Worm (Caenorhabditis elegans): ENCODE data around the gene srh-122.
"Not testable (repeated sequence)": the region's sequence is repeated elsewhere in the genome, so short reads cannot be mapped to it uniquely, and the experiment has no call there.

Gene srh-122

DNA sequence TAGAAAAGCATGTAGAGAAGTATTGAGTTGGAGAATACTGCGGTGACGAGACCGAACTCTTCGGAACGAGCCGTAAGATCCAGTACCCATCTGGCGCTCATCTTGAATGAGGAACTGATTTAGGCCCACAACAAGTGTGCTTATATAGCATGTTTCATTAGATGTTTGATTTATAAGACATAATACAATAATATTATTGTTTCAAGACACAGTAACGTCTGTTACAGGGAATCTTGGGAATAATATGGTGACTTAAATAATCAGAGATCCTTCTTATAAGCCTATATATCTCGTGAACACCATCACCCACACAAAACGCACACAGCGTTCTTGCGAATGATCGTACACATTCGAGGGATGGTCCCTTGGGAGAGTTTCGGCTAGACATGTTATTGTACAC is 5.9 kb upstream of the srh-122 start, which contains the start of gene str-88:
Gene str-88, minus strand, starts transcription at position 101 of the 400 bp plus-strand sequence.
- TF ChIP-seq klf-2 (GFP tag; conservative IDR thresholded peaks at IDR 0.05): no peak
- TF ChIP-seq cog-1 (tag; optimal IDR thresholded peaks at IDR 0.05): no peak
- no peak for TF ChIP-seq ref-1 (GFP tag; conservative IDR thresholded peaks at IDR 0.05)
- TF ChIP-seq T22C8.4 (GFP tag; IDR thresholded peaks at IDR 0.05): no peak
- TF ChIP-seq flt-1 (GFP tag; IDR thresholded peaks at IDR 0.05): no peak
- no peak for TF ChIP-seq med-1 (GFP tag; optimal IDR thresholded peaks at IDR 0.05; ENCODE audit: insufficient read depth)
- no peak for TF ChIP-seq ztf-29 (GFP tag; IDR thresholded peaks at IDR 0.05)
- no peak for TF ChIP-seq ztf-23 (GFP tag; IDR thresholded peaks at IDR 0.05)
- TF ChIP-seq tab-1 (GFP tag; IDR thresholded peaks at IDR 0.05): no peak

DNA sequence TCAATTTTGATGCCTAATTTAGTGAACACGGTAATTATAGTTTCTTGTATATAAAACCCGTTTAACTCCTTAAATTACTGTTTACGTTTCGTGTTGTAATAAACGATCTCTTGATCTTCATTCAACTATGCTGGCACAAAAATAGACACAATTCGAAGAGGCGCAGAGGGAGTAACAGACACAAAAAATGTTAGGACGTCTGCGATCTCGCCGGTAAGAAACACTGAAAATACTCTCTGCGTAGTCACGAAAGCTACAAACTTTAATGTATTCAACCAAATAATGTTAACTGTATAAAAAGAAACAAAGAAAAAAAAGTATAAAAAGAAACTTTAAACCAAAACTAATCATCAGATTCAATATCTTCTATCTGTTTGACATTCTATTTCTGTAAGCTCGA is 3.1 kb upstream of the srh-122 start, which contains the start of gene dhs-23:
Gene dhs-23, plus strand, starts transcription at position 363 of the 400 bp plus-strand sequence.
- TF ChIP-seq ztf-23 (GFP tag; IDR thresholded peaks at IDR 0.05): no peak
- TF ChIP-seq klf-2 (GFP tag; conservative IDR thresholded peaks at IDR 0.05): no peak
- no peak for TF ChIP-seq ztf-29 (GFP tag; IDR thresholded peaks at IDR 0.05)
- no peak for TF ChIP-seq ref-1 (GFP tag; conservative IDR thresholded peaks at IDR 0.05)
- no peak for TF ChIP-seq tab-1 (GFP tag; IDR thresholded peaks at IDR 0.05)
- TF ChIP-seq med-1 (GFP tag; optimal IDR thresholded peaks at IDR 0.05; ENCODE audit: insufficient read depth): no peak
- TF ChIP-seq flt-1 (GFP tag; IDR thresholded peaks at IDR 0.05): no peak
- no peak for TF ChIP-seq T22C8.4 (GFP tag; IDR thresholded peaks at IDR 0.05)
- TF ChIP-seq cog-1 (tag; optimal IDR thresholded peaks at IDR 0.05): no peak

DNA sequence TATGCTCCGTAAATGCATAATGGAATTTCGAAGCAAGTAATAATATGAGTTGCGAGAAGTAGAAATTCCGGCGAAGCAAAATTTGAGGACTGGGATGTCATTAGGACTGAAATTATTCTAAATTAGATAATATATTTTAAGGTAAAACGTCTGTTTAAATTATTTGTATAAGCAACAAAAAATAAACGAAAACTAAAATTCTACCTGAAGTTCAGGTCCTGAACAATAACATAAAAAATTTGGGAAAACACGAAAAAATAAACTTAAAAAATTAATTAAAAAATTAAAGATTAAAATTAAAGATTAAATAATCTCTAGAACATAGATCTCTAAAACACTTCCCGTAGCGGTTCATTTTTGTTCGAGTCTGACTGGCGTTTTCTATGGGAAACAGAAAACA is 2.0 kb upstream of the srh-122 start, which contains the start of gene srh-251:
Gene srh-251, minus strand, starts transcription at position 101 of the 400 bp plus-strand sequence.
- no peak for TF ChIP-seq klf-2 (GFP tag; conservative IDR thresholded peaks at IDR 0.05)

DNA sequence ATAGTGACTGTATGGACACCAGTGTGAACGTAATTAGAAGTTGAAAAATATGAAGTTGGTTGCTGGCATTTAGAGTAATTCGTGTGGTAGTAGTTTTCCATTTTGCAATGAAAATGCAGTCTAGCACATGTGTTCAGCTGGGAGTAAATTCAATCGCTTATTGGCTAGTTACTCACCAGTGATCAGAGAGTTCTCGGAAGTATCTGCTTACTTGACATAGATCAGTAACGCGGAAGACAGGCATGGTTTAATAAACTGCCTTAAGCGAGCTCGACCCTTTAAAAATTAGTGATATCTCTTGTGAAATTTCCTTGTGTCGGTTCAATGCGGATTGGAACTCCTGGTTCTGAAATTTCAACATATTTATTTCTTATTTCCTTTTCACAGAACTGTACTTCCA is 1.6 kb downstream of the srh-122 start, which contains the start of gene srh-52:
Gene srh-52, minus strand, starts transcription at position 101 of the 400 bp plus-strand sequence.
- TF ChIP-seq T22C8.4 (GFP tag; IDR thresholded peaks at IDR 0.05) (no peak), med-1 (GFP tag; optimal IDR thresholded peaks at IDR 0.05; ENCODE audit: insufficient read depth) (no peak), ztf-23 (GFP tag; IDR thresholded peaks at IDR 0.05) (no peak), ztf-29 (GFP tag; IDR thresholded peaks at IDR 0.05) (no peak), ref-1 (GFP tag; conservative IDR thresholded peaks at IDR 0.05) (no peak), flt-1 (GFP tag; IDR thresholded peaks at IDR 0.05) (no peak), tab-1 (GFP tag; IDR thresholded peaks at IDR 0.05) (no peak), cog-1 (tag; optimal IDR thresholded peaks at IDR 0.05) (no peak), klf-2 (GFP tag; conservative IDR thresholded peaks at IDR 0.05) (no peak)

DNA sequence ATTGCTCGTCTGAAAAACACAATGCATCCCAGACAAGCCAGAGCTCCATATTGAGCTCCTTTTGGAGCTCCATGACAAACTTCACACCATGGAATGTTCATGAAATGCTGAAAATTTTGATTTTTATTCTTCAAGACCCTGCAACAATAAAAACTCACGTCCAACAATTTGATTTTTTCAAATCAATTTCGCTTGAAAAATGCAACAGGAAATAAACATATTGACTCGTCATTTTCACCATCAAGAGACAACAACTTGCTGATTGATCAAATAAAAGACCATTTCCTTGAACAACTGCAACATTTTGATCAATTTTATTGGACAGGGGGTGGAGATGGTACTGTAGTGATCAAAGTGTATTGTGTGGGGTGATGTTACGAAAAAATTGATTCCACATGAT is 8.1 kb downstream of the srh-122 start, which contains the start of gene nhr-269:
Gene nhr-269, minus strand, starts transcription at position 101 of the 400 bp plus-strand sequence.
- TF ChIP-seq ztf-23 (GFP tag; IDR thresholded peaks at IDR 0.05) (no peak), tab-1 (GFP tag; IDR thresholded peaks at IDR 0.05) (no peak), med-1 (GFP tag; optimal IDR thresholded peaks at IDR 0.05; ENCODE audit: insufficient read depth) (no peak), klf-2 (GFP tag; conservative IDR thresholded peaks at IDR 0.05) (no peak), ref-1 (GFP tag; conservative IDR thresholded peaks at IDR 0.05) (no peak)

DNA sequence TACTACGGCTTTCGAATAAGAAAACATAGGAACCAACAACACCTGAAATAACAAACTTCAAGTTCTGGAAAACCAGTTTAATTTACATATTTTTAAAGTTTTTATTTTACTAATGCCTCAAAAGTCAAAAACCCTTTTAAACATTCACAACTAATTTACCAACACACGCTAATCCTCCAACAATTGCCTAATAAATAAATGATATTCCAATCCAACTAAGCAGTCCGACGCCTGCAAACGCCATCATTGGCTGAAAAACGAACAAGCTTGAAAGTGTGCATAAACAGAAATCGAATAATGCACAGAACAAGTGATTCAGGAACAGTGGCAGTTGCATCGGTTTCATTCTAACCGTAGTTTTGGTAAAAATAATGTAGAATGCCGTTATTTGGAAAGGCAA is 10.0 kb downstream of the srh-122 start:
- TF ChIP-seq tab-1 (GFP tag; IDR thresholded peaks at IDR 0.05) (no peak), ref-1 (GFP tag; conservative IDR thresholded peaks at IDR 0.05) (no peak), flt-1 (GFP tag; IDR thresholded peaks at IDR 0.05) (no peak), ztf-29 (GFP tag; IDR thresholded peaks at IDR 0.05) (no peak), med-1 (GFP tag; optimal IDR thresholded peaks at IDR 0.05; ENCODE audit: insufficient read depth) (no peak), T22C8.4 (GFP tag; IDR thresholded peaks at IDR 0.05) (no peak)

DNA sequence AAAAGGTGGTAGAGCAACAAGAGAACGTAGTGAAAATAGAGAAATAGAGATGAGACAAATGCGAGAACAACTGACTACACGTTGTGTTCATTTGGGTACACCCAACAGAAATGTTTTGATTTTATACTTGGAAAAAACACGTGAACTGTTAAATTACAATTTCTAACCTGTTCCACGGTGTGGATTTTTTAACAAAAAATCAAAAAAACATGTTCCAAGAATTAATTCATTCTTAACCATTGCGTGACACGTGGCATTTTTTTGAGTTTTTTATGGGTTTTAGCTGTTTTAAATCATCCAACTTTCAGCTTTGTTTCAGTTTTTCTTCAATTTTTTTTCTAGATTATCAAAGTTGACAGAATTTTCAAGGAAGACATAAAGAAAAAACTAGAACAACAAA is 16.4 kb downstream of the srh-122 start, which contains the start of gene ech-1.1:
Gene ech-1.1, minus strand, starts transcription at position 101 of the 400 bp plus-strand sequence.
- TF ChIP-seq med-1 (GFP tag; optimal IDR thresholded peaks at IDR 0.05; ENCODE audit: insufficient read depth); ref-1 (GFP tag; conservative IDR thresholded peaks at IDR 0.05); tab-1 (GFP tag; IDR thresholded peaks at IDR 0.05): not testable (repeated sequence)

DNA sequence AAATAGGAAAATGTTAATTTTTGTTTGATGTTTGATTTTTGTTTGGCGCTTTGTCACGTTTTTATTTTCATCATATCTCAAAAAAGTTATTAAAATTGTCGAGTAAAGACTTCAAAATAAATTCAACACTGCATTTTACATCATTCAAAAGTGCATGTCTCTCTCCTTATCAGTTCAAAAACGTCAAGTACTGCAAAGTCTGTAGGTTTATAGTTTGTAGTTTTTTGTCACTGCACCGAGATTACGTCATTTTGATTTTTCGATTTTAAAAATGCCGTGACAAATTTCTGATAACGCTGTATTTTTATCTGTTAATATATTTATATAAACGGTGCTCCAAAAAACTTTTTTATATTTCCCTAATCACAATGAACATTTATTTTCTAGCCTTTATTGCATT is 23.2 kb downstream of the srh-122 start, which contains the start of gene C29F3.7:
Gene C29F3.7, plus strand, starts transcription at position 254 of the 400 bp plus-strand sequence.
- TF ChIP-seq ref-1 (GFP tag; conservative IDR thresholded peaks at IDR 0.05): no peak
- TF ChIP-seq T22C8.4 (GFP tag; IDR thresholded peaks at IDR 0.05): no peak
- no peak for TF ChIP-seq cog-1 (tag; optimal IDR thresholded peaks at IDR 0.05)
- TF ChIP-seq ztf-29 (GFP tag; IDR thresholded peaks at IDR 0.05): no peak
- no peak for TF ChIP-seq med-1 (GFP tag; optimal IDR thresholded peaks at IDR 0.05; ENCODE audit: insufficient read depth)
- no peak for TF ChIP-seq ztf-23 (GFP tag; IDR thresholded peaks at IDR 0.05)
- no peak for TF ChIP-seq flt-1 (GFP tag; IDR thresholded peaks at IDR 0.05)

DNA sequence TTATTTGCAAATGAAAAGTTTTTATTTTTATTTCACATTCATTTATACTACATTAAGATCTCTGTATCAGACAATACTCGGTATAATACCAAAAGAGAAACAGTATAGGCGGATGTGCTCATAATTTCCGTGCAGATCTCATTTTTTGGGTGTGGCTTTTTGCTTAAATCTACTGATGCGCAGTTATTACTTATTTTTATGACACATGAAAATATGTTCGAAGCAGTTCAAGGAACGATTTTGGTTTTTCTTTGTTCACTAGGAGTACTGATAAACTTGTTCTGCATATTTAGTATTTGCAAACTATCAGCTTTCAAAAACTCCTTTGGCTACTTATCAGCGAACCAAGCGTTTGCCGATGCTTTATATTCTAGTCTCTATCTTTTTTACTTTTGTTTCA is 25.4 kb downstream of the srh-122 start, which contains the start of gene srx-58:
Gene srx-58, plus strand, starts transcription at position 301 of the 400 bp plus-strand sequence.
- TF ChIP-seq flt-1 (GFP tag; IDR thresholded peaks at IDR 0.05): no peak
- TF ChIP-seq cog-1 (tag; optimal IDR thresholded peaks at IDR 0.05): no peak
- TF ChIP-seq klf-2 (GFP tag; conservative IDR thresholded peaks at IDR 0.05): no peak
- no peak for TF ChIP-seq tab-1 (GFP tag; IDR thresholded peaks at IDR 0.05)
- no peak for TF ChIP-seq ztf-23 (GFP tag; IDR thresholded peaks at IDR 0.05)
- no peak for TF ChIP-seq T22C8.4 (GFP tag; IDR thresholded peaks at IDR 0.05)
- TF ChIP-seq ztf-29 (GFP tag; IDR thresholded peaks at IDR 0.05): no peak
- no peak for TF ChIP-seq ref-1 (GFP tag; conservative IDR thresholded peaks at IDR 0.05)
- TF ChIP-seq med-1 (GFP tag; optimal IDR thresholded peaks at IDR 0.05; ENCODE audit: insufficient read depth): no peak

DNA sequence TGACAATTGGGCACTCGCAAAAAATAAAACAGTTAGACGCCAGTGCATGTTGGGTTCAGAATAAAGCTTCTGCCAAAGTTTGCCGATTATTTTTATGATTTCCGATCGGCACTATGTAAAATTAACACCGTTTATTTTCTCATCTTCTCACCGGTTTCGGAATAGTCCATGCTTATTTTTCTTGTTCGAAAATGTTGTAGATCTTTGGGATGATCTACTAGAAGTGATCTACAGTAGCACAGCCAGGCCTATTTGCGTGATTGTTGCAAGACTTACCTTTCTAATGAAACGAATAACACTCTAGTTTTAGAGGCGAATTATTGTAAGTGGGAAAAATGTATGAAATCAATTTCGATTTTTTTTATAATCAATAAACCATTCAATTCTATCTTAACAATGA is 27.2 kb downstream of the srh-122 start, which contains the start of gene clec-231:
Gene clec-231, minus strand, starts transcription at position 101 of the 400 bp plus-strand sequence.
- TF ChIP-seq cog-1 (tag; optimal IDR thresholded peaks at IDR 0.05) (no peak), ref-1 (GFP tag; conservative IDR thresholded peaks at IDR 0.05) (no peak), tab-1 (GFP tag; IDR thresholded peaks at IDR 0.05) (no peak), ztf-29 (GFP tag; IDR thresholded peaks at IDR 0.05) (no peak), T22C8.4 (GFP tag; IDR thresholded peaks at IDR 0.05) (no peak), flt-1 (GFP tag; IDR thresholded peaks at IDR 0.05) (no peak), ztf-23 (GFP tag; IDR thresholded peaks at IDR 0.05) (no peak), klf-2 (GFP tag; conservative IDR thresholded peaks at IDR 0.05) (no peak), med-1 (GFP tag; optimal IDR thresholded peaks at IDR 0.05; ENCODE audit: insufficient read depth) (no peak)
